Worm (Caenorhabditis elegans): ENCODE measurements around the gene C53A5.17.

The C53A5.17 gene

DNA sequence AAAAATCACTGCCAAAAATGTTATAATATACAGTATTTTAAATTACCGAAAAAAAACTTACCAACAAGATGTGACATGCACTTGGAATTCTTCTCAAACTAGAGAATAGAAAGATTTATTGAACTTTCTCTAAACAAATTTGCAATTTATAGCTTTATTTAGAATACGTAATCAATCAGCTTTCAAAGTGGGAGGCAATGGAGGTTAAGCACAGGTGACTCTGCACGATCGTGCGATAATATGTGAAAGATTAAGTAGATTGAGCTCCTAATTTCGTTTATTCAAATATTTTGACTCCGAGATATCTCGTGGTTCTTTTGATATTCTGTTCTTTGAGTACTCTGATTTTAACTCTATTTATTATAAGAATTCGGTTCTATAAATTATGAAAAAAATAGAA is 2.9 kb downstream of the C53A5.17 start, which contains the start of gene R02D5.6:
TSS of gene R02D5.6 (minus strand) at position 101 of the 400 bp plus-strand sequence.
- TF ChIP-seq sem-2 (GFP tag; optimal IDR thresholded peaks at IDR 0.05), result no peak
- TF ChIP-seq mab-5 (tag; optimal IDR thresholded peaks at IDR 0.05), result no peak
- TF ChIP-seq lin-13 (tag; optimal IDR thresholded peaks at IDR 0.05), result no peak
- no peak for TF ChIP-seq nhr-2 (tag; optimal IDR thresholded peaks at IDR 0.05)
- no peak for TF ChIP-seq nhr-28 (tag; optimal IDR thresholded peaks at IDR 0.05)
- no peak for TF ChIP-seq sptf-1 (tag; optimal IDR thresholded peaks at IDR 0.05)
- TF ChIP-seq flh-1 (GFP tag; optimal IDR thresholded peaks at IDR 0.05), result no peak

ce11 chrV:14510746-14511145 is 10.2 kb downstream of the C53A5.17 start, which contains the start of gene R02D5.9:
TSS of gene R02D5.9 (minus strand) at chrV:14511123.
- no peak for TF ChIP-seq pha-4 (tag; optimal IDR thresholded peaks at IDR 0.05)
- TF ChIP-seq unc-39 (tag; optimal IDR thresholded peaks at IDR 0.05), result no peak
- no peak for TF ChIP-seq unc-62 (GFP tag; optimal IDR thresholded peaks at IDR 0.05)
- TF ChIP-seq M03D4.4 (tag; optimal IDR thresholded peaks at IDR 0.05), result no peak
- no peak for TF ChIP-seq blmp-1 (tag; optimal IDR thresholded peaks at IDR 0.05)
- no peak for TF ChIP-seq unc-120 (tag; optimal IDR thresholded peaks at IDR 0.05; ENCODE audit: poor library complexity, severe bottlenecking)
- TF ChIP-seq lin-32 (GFP tag; optimal IDR thresholded peaks at IDR 0.05), result no peak
- no peak for TF ChIP-seq nhr-28 (tag; optimal IDR thresholded peaks at IDR 0.05)
- TF ChIP-seq nhr-76 (tag; optimal IDR thresholded peaks at IDR 0.05), result no peak
- no peak for TF ChIP-seq lin-13 (tag; optimal IDR thresholded peaks at IDR 0.05)
- no peak for TF ChIP-seq hlh-1 (tag; optimal IDR thresholded peaks at IDR 0.05)
- no peak for TF ChIP-seq ham-2 (GFP tag; optimal IDR thresholded peaks at IDR 0.05)
- TF ChIP-seq ztf-11 (tag; optimal IDR thresholded peaks at IDR 0.05), result no peak
- no peak for TF ChIP-seq elt-1 (tag; optimal IDR thresholded peaks at IDR 0.05; ENCODE audit: borderline replicate concordance, insufficient read depth)
- TF ChIP-seq lsy-2 (tag; optimal IDR thresholded peaks at IDR 0.05), result no peak

- TF ChIP-seq unc-62 (GFP tag; optimal IDR thresholded peaks at IDR 0.05), result no peak
- no peak for TF ChIP-seq elt-1 (tag; optimal IDR thresholded peaks at IDR 0.05; ENCODE audit: borderline replicate concordance, insufficient read depth)
Measured at ce11 chrV:14508556-14508955, 12.3 kb downstream of the C53A5.17 start.

- TF ChIP-seq elt-3 (tag; optimal IDR thresholded peaks at IDR 0.05) (no peak), tbx-8 (GFP tag; optimal IDR thresholded peaks at IDR 0.05) (no peak), ztf-11 (tag; optimal IDR thresholded peaks at IDR 0.05) (no peak), flh-1 (GFP tag; optimal IDR thresholded peaks at IDR 0.05) (no peak), mab-5 (tag; optimal IDR thresholded peaks at IDR 0.05) (no peak), elt-1 (tag; optimal IDR thresholded peaks at IDR 0.05; ENCODE audit: borderline replicate concordance, insufficient read depth) (peak; percentile 19), nhr-2 (tag; optimal IDR thresholded peaks at IDR 0.05) (peak; percentile 2), zip-8 (tag; optimal IDR thresholded peaks at IDR 0.05) (no peak), unc-39 (tag; optimal IDR thresholded peaks at IDR 0.05) (no peak), ceh-39 (tag; optimal IDR thresholded peaks at IDR 0.05) (no peak), nhr-237 (tag; optimal IDR thresholded peaks at IDR 0.05) (no peak), mls-2 (tag; optimal IDR thresholded peaks at IDR 0.05) (no peak), lin-32 (GFP tag; optimal IDR thresholded peaks at IDR 0.05) (no peak), sem-2 (GFP tag; optimal IDR thresholded peaks at IDR 0.05) (no peak), sptf-1 (tag; optimal IDR thresholded peaks at IDR 0.05) (no peak), drap-1 (GFP tag; optimal IDR thresholded peaks at IDR 0.05) (peak; percentile 56), nhr-12 (tag; optimal IDR thresholded peaks at IDR 0.05) (no peak), ces-1 (GFP tag; optimal IDR thresholded peaks at IDR 0.05) (peak; percentile 25), cnd-1 (tag; optimal IDR thresholded peaks at IDR 0.05) (peak; percentile 34), pha-4 (tag; optimal IDR thresholded peaks at IDR 0.05) (no peak), blmp-1 (tag; optimal IDR thresholded peaks at IDR 0.05) (peak; percentile 95), ham-2 (GFP tag; optimal IDR thresholded peaks at IDR 0.05) (peak; percentile 71), ceh-43 (GFP tag; optimal IDR thresholded peaks at IDR 0.05) (no peak), lin-13 (tag; optimal IDR thresholded peaks at IDR 0.05) (no peak), lsy-2 (tag; optimal IDR thresholded peaks at IDR 0.05) (no peak)
Measured at ce11 chrV:14508005-14508521, 12.8 kb downstream of the C53A5.17 start, which contains the start of gene R02D5.1. TSS of gene R02D5.1 (plus strand) at chrV:14508249.
